Worm (Caenorhabditis elegans) whole organism, L1 larva: ENCODE results near the gene ubq-2.
A peak's percentile ranks its signal among the peaks of the same experiment; 100 is the strongest.

Experiments used
- C04F5.9 ChIP-seq: sonication (generic microtip); optimal IDR thresholded peaks from 2 replicates; lab custom pipeline; 2016; ENCODE audit warnings: missing genetic modification characterization, missing compliant biosample characterization
- C16A3.4 ChIP-seq: fragments of 150-350 bp; optimal IDR thresholded peaks from 2 replicates; lab custom pipeline; 2014; ENCODE audit warnings: missing biosample characterization, missing genetic modification characterization
- C34B4.2 ChIP-seq: sonication (generic microtip); optimal IDR thresholded peaks from 2 replicates; lab custom pipeline; 2017; ENCODE audit warnings: mild to moderate bottlenecking, missing genetic modification characterization, missing compliant biosample characterization
- F16B12.6 ChIP-seq: fragments of 150-350 bp; optimal IDR thresholded peaks from 2 replicates; lab custom pipeline; 2014; ENCODE audit warnings: missing biosample characterization, missing genetic modification characterization
- Y116A8C.19 ChIP-seq: sonication (generic microtip); optimal IDR thresholded peaks from 2 replicates; lab custom pipeline; 2016; ENCODE audit warnings: missing compliant biosample characterization, missing genetic modification characterization, borderline replicate concordance
- aha-1 ChIP-seq: fragments of 150-350 bp; optimal IDR thresholded peaks from 2 replicates; lab custom pipeline; 2014; ENCODE audit warnings: missing biosample characterization, missing genetic modification characterization
- alr-1 ChIP-seq: fragments of 200-800 bp; sonication (Bioruptor generic); optimal IDR thresholded peaks from 2 replicates; lab custom pipeline; 2018; ENCODE audit warnings: borderline replicate concordance, mild to moderate bottlenecking, missing genetic modification characterization, missing compliant biosample characterization
- ama-1 ChIP-seq: fragments of 150-350 bp; optimal IDR thresholded peaks from 2 replicates; lab custom pipeline; 2014
- ceh-63 ChIP-seq: fragments of 200-800 bp; sonication (Bioruptor generic); optimal IDR thresholded peaks from 2 replicates; lab custom pipeline; 2018; ENCODE audit warnings: mild to moderate bottlenecking, missing genetic modification characterization, missing compliant biosample characterization
- ceh-88 ChIP-seq: fragments of 200-800 bp; sonication (Bioruptor generic); IDR thresholded peaks from 2 replicates; pipeline ENCODE4 v1.3.6; 2022; ENCODE audit warnings: missing genetic modification characterization, missing compliant biosample characterization
- ceh-90 ChIP-seq: sonication (generic microtip); optimal IDR thresholded peaks from 2 replicates; lab custom pipeline; 2016; ENCODE audit warnings: missing genetic modification characterization, missing compliant biosample characterization
- dpl-1 ChIP-seq, 3 experiments: fragments of 150-350 bp in 2 of 3; sonication (generic microtip) in 1 of 3; optimal IDR thresholded peaks; 2 replicates each; lab custom pipeline; 2014 to 2017; ENCODE audit warnings: missing biosample characterization in 3 of 3, missing genetic modification characterization in 3 of 3, missing genetic modification reagents in 3 of 3
- dsc-1 ChIP-seq: sonication (generic microtip); optimal IDR thresholded peaks from 2 replicates; lab custom pipeline; 2016; ENCODE audit warnings: mild to moderate bottlenecking, missing genetic modification characterization, missing compliant biosample characterization
- egl-13 ChIP-seq: sonication (generic microtip); optimal IDR thresholded peaks from 2 replicates; lab custom pipeline; 2016; ENCODE audit warnings: missing genotype, missing genetic modification reagents, missing genetic modification characterization, missing compliant biosample characterization
- elt-2 ChIP-seq: sonication (generic microtip); optimal IDR thresholded peaks from 2 replicates; lab custom pipeline; 2016; ENCODE audit warnings: missing genetic modification characterization, mild to moderate bottlenecking, inconsistent platforms, missing compliant biosample characterization, missing genetic modification reagents
- elt-3 ChIP-seq, 6 experiments: fragments of 150-350 bp in 1 of 6; sonication (generic microtip); optimal IDR thresholded peaks; 2 replicates each; lab custom pipeline; 2017 to 2018; ENCODE audit warnings: missing biosample characterization in 6 of 6, missing genetic modification characterization in 6 of 6, inconsistent platforms in 1 of 6
- ets-5 ChIP-seq: fragments of 200-800 bp; sonication (Bioruptor generic); IDR thresholded peaks from 2 replicates; pipeline ENCODE4 v1.3.6; 2022; ENCODE audit warnings: missing genetic modification characterization, missing compliant biosample characterization
- fkh-4 ChIP-seq: sonication (generic microtip); optimal IDR thresholded peaks from 2 replicates; lab custom pipeline; 2016; ENCODE audit warnings: missing compliant biosample characterization, missing genetic modification characterization, borderline replicate concordance
- fkh-8 ChIP-seq: sonication (generic microtip); optimal IDR thresholded peaks from 2 replicates; lab custom pipeline; 2016; ENCODE audit warnings: mild to moderate bottlenecking, missing genetic modification characterization, missing compliant biosample characterization
- grh-1 ChIP-seq: fragments of 200-800 bp; sonication (Bioruptor generic); IDR thresholded peaks from 2 replicates; pipeline ENCODE4 v1.3.6; 2022; ENCODE audit warnings: missing genetic modification reagents, missing genetic modification characterization, missing compliant biosample characterization
- hlh-17 ChIP-seq: fragments of 200-800 bp; sonication (Bioruptor generic); optimal IDR thresholded peaks from 2 replicates; lab custom pipeline; 2018; ENCODE audit warnings: missing genetic modification characterization, mild to moderate bottlenecking, missing compliant biosample characterization, moderate library complexity, borderline replicate concordance
- hlh-4 ChIP-seq: sonication (generic microtip); optimal IDR thresholded peaks from 2 replicates; lab custom pipeline; 2016; ENCODE audit warnings: mild to moderate bottlenecking, missing genetic modification characterization, missing compliant biosample characterization
- hpl-2 ChIP-seq: fragments of 150-350 bp; optimal IDR thresholded peaks from 2 replicates; lab custom pipeline; 2014; ENCODE audit warnings: missing biosample characterization, missing genetic modification reagents, missing genetic modification characterization
- jun-1 ChIP-seq: fragments of 150-350 bp; optimal IDR thresholded peaks from 2 replicates; lab custom pipeline; 2014; ENCODE audit warnings: missing biosample characterization, missing genetic modification reagents, missing genetic modification characterization
- lin-14 ChIP-seq: fragments of 200-800 bp; sonication (Bioruptor generic); optimal IDR thresholded peaks from 2 replicates; lab custom pipeline; 2018; ENCODE audit warnings: mild to moderate bottlenecking, missing genetic modification characterization, moderate library complexity, missing compliant biosample characterization
- lin-15B ChIP-seq: fragments of 150-350 bp; sonication (generic microtip); optimal IDR thresholded peaks from 3 replicates; lab custom pipeline; 2014; ENCODE audit warnings: missing biosample characterization, missing genetic modification characterization
- lsy-2 ChIP-seq, 2 experiments: fragments of 150-350 bp; optimal IDR thresholded peaks; 2 replicates each; lab custom pipeline; 2014; ENCODE audit warnings: missing biosample characterization in 2 of 2, missing genetic modification characterization in 2 of 2
- mab-9 ChIP-seq: fragments of 200-800 bp; sonication (Bioruptor generic); IDR thresholded peaks from 2 replicates; pipeline ENCODE4 v1.3.6; 2022; ENCODE audit warnings: missing genetic modification reagents, missing genetic modification characterization, missing compliant biosample characterization
- mdl-1 ChIP-seq, 2 experiments: fragments of 150-350 bp; optimal IDR thresholded peaks; 2 replicates each; lab custom pipeline; 2014 to 2017; ENCODE audit warnings: missing biosample characterization in 2 of 2, missing genetic modification characterization in 2 of 2, inconsistent platforms in 1 of 2
- mef-2 ChIP-seq: fragments of 150-350 bp; optimal IDR thresholded peaks from 2 replicates; lab custom pipeline; 2014; ENCODE audit warnings: missing biosample characterization, missing genetic modification characterization
- nhr-20 ChIP-seq: sonication (generic microtip); optimal IDR thresholded peaks from 2 replicates; lab custom pipeline; 2016; ENCODE audit warnings: mild to moderate bottlenecking, missing genetic modification characterization, missing compliant biosample characterization
- nhr-237 ChIP-seq: fragments of 150-350 bp; optimal IDR thresholded peaks from 2 replicates; lab custom pipeline; 2014; ENCODE audit warnings: missing biosample characterization, missing genetic modification characterization
- nhr-76 ChIP-seq: sonication (generic microtip); optimal IDR thresholded peaks from 2 replicates; lab custom pipeline; 2017; ENCODE audit warnings: missing biosample characterization, missing genetic modification characterization
- nhr-84 ChIP-seq: sonication (generic microtip); optimal IDR thresholded peaks from 2 replicates; lab custom pipeline; 2017; ENCODE audit warnings: missing biosample characterization, missing genetic modification characterization
- nhr-85 ChIP-seq: sonication (generic microtip); peaks from one replicate; lab custom pipeline; 2016; ENCODE audit warnings: missing genetic modification characterization, inconsistent platforms, missing compliant biosample characterization
- nhr-90 ChIP-seq: sonication (generic microtip); optimal IDR thresholded peaks from 2 replicates; lab custom pipeline; 2016; ENCODE audit warnings: mild to moderate bottlenecking, missing genetic modification characterization, missing compliant biosample characterization; ENCODE audit not compliant: poor library complexity
- pag-3 ChIP-seq: sonication (generic microtip); optimal IDR thresholded peaks from 2 replicates; lab custom pipeline; 2017; ENCODE audit warnings: missing genetic modification characterization, mild to moderate bottlenecking, missing compliant biosample characterization, antibody characterized with exemption, borderline replicate concordance; ENCODE audit not compliant: insufficient read depth
- rnt-1 ChIP-seq: sonication (generic microtip); optimal IDR thresholded peaks from 2 replicates; lab custom pipeline; 2016; ENCODE audit warnings: mild to moderate bottlenecking, missing genetic modification characterization, moderate library complexity, missing compliant biosample characterization
- skn-1 ChIP-seq: fragments of 150-350 bp; optimal IDR thresholded peaks from 2 replicates; lab custom pipeline; 2014; ENCODE audit warnings: missing biosample characterization, missing genetic modification characterization
- snpc-4 ChIP-seq: fragments of 150-350 bp; optimal IDR thresholded peaks from 2 replicates; lab custom pipeline; 2014; ENCODE audit warnings: missing biosample characterization, missing genetic modification characterization
- snu-23 ChIP-seq: sonication (generic microtip); optimal IDR thresholded peaks from 2 replicates; lab custom pipeline; 2016; ENCODE audit warnings: missing genetic modification characterization, missing compliant biosample characterization
- sptf-1 ChIP-seq: fragments of 150-350 bp; optimal IDR thresholded peaks from 2 replicates; lab custom pipeline; 2014; ENCODE audit warnings: missing biosample characterization, missing genetic modification characterization
- sup-37 ChIP-seq: fragments of 200-800 bp; sonication (Bioruptor generic); optimal IDR thresholded peaks from 2 replicates; lab custom pipeline; 2018; ENCODE audit warnings: mild to moderate bottlenecking, missing genetic modification characterization, missing compliant biosample characterization
- swsn-7 ChIP-seq: sonication (generic microtip); optimal IDR thresholded peaks from 2 replicates; lab custom pipeline; 2016; ENCODE audit warnings: missing genetic modification characterization, missing compliant biosample characterization
- tlp-1 ChIP-seq: fragments of 150-350 bp; optimal IDR thresholded peaks from 2 replicates; lab custom pipeline; 2014; ENCODE audit warnings: missing biosample characterization, missing genetic modification characterization
- unc-30 ChIP-seq: sonication (generic microtip); optimal IDR thresholded peaks from 2 replicates; lab custom pipeline; 2017; ENCODE audit warnings: missing biosample characterization, missing genetic modification characterization
- unc-86 ChIP-seq: sonication (generic microtip); optimal IDR thresholded peaks from 2 replicates; lab custom pipeline; 2016; ENCODE audit warnings: missing genetic modification characterization, missing compliant biosample characterization
- unc-98 ChIP-seq: fragments of 200-800 bp; sonication (Bioruptor generic); IDR thresholded peaks from 2 replicates; pipeline ENCODE4 v1.3.6; 2022; ENCODE audit warnings: missing genetic modification characterization, missing compliant biosample characterization
- zag-1 ChIP-seq: fragments of 150-350 bp; optimal IDR thresholded peaks from 2 replicates; lab custom pipeline; 2014; ENCODE audit warnings: missing biosample characterization, missing genetic modification characterization
- ztf-11 ChIP-seq, 2 experiments: sonication (generic microtip); optimal IDR thresholded peaks; 2 replicates each; lab custom pipeline; 2016 to 2017; ENCODE audit warnings: missing genetic modification characterization in 2 of 2, missing biosample characterization in 1 of 2, missing compliant biosample characterization in 1 of 2
- ztf-4 ChIP-seq: fragments of 150-350 bp; optimal IDR thresholded peaks from 2 replicates; lab custom pipeline; 2014; ENCODE audit warnings: missing biosample characterization, missing genetic modification characterization

The ubq-2 gene

DNA sequence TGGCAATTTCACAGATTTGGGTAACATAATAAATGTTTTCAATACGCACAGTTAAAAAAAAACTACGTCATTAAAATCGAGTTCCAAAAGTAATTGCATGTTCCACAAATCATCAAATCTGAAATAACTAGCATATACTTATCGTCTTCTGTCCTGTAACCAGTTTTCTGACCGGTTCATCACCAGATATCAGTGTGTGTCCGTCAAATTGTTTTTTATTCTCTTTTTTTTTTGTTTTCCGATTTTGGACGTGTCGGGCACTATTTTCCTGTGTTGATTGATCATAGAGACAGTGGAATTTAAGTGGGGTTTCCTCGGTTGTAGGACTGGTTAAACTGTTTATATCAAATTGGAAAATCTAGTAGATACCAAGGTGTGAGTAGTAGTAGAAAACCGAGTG, 35.6 kb upstream of the ubq-2 start:
- TF ChIP-seq fkh-4 (tag; lab: Kevin White, UChicago): no peak
- TF ChIP-seq rnt-1 (tag; lab: Kevin White, UChicago): no peak
- peak in 3 of 6 experiments; percentile 20 to 61 (median 22) for TF ChIP-seq elt-3 (tag; optimal IDR thresholded peaks at IDR 0.05; lab: Kevin White, UChicago)
- TF ChIP-seq lsy-2 (tag; optimal IDR thresholded peaks at IDR 0.05; lab: Kevin White, UChicago): peak in 1 of 2 experiments; percentile 11
- TF ChIP-seq ztf-4 (tag; lab: Kevin White, UChicago): no peak
- TF ChIP-seq nhr-76 (tag; lab: Kevin White, UChicago): no peak
- TF ChIP-seq skn-1 (tag; lab: Kevin White, UChicago): no peak
- TF ChIP-seq nhr-20 (tag; lab: Kevin White, UChicago): peak; percentile 18
- peak; percentile 44 for TF ChIP-seq lin-14 (GFP tag; lab: Kevin White, UChicago)
- TF ChIP-seq C16A3.4: no peak
- no peak for TF ChIP-seq ztf-11 (tag; optimal IDR thresholded peaks at IDR 0.05; lab: Kevin White, UChicago)
- TF ChIP-seq ama-1: no peak
- no peak for TF ChIP-seq mab-9 (GFP tag; lab: Robert Waterston, UW)
- TF ChIP-seq F16B12.6: no peak
- no peak for TF ChIP-seq nhr-84 (tag; lab: Kevin White, UChicago)
- no peak for TF ChIP-seq pag-3
- TF ChIP-seq snpc-4 (tag; lab: Kevin White, UChicago): no peak
- peak; percentile 2 for TF ChIP-seq snu-23 (GFP tag; lab: Kevin White, UChicago)
- peak; percentile 77 for TF ChIP-seq nhr-85 (tag; lab: Kevin White, UChicago)
- TF ChIP-seq mdl-1 (tag; optimal IDR thresholded peaks at IDR 0.05; lab: Kevin White, UChicago): no peak

DNA sequence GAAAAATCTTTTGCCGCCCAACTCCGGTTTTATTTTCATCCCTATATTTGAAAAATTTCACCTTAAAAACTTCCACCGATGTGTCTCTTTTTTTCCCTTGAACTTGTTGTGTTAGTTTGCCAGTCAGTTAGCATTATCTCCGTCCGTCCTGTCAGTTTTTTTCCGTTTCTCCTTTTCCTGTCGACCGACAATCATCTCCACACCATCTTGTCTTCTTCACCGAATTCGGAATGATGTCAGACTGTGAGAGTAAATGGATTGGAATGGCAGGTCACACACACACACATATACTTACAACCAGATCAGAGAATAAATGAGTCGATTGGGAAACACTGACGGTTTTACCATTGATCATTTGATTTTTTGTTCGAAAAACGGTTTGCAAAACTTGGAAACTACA, 33.6 kb upstream of the ubq-2 start:
- TF ChIP-seq Y116A8C.19 (tag; lab: Kevin White, UChicago): no peak
- no peak for TF ChIP-seq alr-1
- TF ChIP-seq ztf-11 (tag; optimal IDR thresholded peaks at IDR 0.05; lab: Kevin White, UChicago): no peak
- no peak for TF ChIP-seq nhr-76 (tag; lab: Kevin White, UChicago)
- TF ChIP-seq hpl-2 (GFP tag; lab: Kevin White, UChicago): no peak
- TF ChIP-seq nhr-237 (tag; lab: Kevin White, UChicago): no peak
- TF ChIP-seq lin-14 (GFP tag; lab: Kevin White, UChicago): peak; percentile 84
- TF ChIP-seq mab-9 (GFP tag; lab: Robert Waterston, UW): no peak
- TF ChIP-seq hlh-17 (GFP tag; lab: Kevin White, UChicago): no peak
- no peak for TF ChIP-seq C34B4.2
- TF ChIP-seq elt-2 (tag; lab: Kevin White, UChicago): no peak
- TF ChIP-seq aha-1 (tag; lab: Kevin White, UChicago): no peak
- TF ChIP-seq sptf-1: no peak
- no peak for TF ChIP-seq lin-15B
- TF ChIP-seq ceh-88 (GFP tag; lab: Robert Waterston, UW): no peak
- TF ChIP-seq jun-1 (tag; lab: Kevin White, UChicago): no peak
- TF ChIP-seq ceh-90 (tag; lab: Kevin White, UChicago): no peak
- TF ChIP-seq zag-1: no peak
- no peak for TF ChIP-seq C04F5.9
- TF ChIP-seq tlp-1 (tag; lab: Kevin White, UChicago): no peak
- no peak for TF ChIP-seq mef-2
- TF ChIP-seq ceh-63 (GFP tag; lab: Kevin White, UChicago): no peak
- no peak for TF ChIP-seq egl-13 (tag; lab: Kevin White, UChicago)
- TF ChIP-seq pag-3: peak; percentile 34
- no peak for TF ChIP-seq ets-5 (GFP tag; lab: Robert Waterston, UW)
- TF ChIP-seq skn-1 (tag; lab: Kevin White, UChicago): no peak
- no peak for TF ChIP-seq fkh-8 (tag; lab: Kevin White, UChicago)
- no peak for TF ChIP-seq unc-86 (tag; lab: Kevin White, UChicago)
- TF ChIP-seq nhr-84 (tag; lab: Kevin White, UChicago): no peak
- no peak for TF ChIP-seq unc-98 (GFP tag; lab: Robert Waterston, UW)
- no peak for TF ChIP-seq dpl-1 (GFP tag; optimal IDR thresholded peaks at IDR 0.05; lab: Kevin White, UChicago)
- no peak for TF ChIP-seq sup-37 (GFP tag; lab: Kevin White, UChicago)
- TF ChIP-seq hlh-4 (tag; lab: Kevin White, UChicago): no peak
- TF ChIP-seq dsc-1: no peak
- TF ChIP-seq unc-30 (tag; lab: Kevin White, UChicago): no peak
- no peak for TF ChIP-seq swsn-7 (tag; lab: Kevin White, UChicago)
- no peak for TF ChIP-seq grh-1
- TF ChIP-seq nhr-90: peak; percentile 15
- TF ChIP-seq ztf-4 (tag; lab: Kevin White, UChicago): no peak
- no peak for TF ChIP-seq snpc-4 (tag; lab: Kevin White, UChicago)
